Fruit fly (Drosophila melanogaster) whole organism, embryonic: Measurements from ENCODE around the gene Bsg.
A peak's percentile ranks its signal among the peaks of the same experiment; 100 is the strongest.

ENCODE experiments used
- Atf6 ChIP-seq: fragments of 200-800 bp; sonication (Bioruptor generic); IDR thresholded peaks from 2 replicates; pipeline ENCODE4 v1.3.6; 2022; ENCODE audit warnings: missing biosample characterization, missing genetic modification characterization
- Awh ChIP-seq: fragments of 200-800 bp; sonication (Bioruptor generic); IDR thresholded peaks from 2 replicates; pipeline ENCODE4, ENCODE4 v1.3.6; 2022; ENCODE audit warnings: missing biosample characterization, missing genetic modification characterization
- C15 ChIP-seq: fragments of 200-800 bp; sonication (Bioruptor generic); IDR thresholded peaks from 3 replicates; pipeline ENCODE4 v1.3.6; 2022; ENCODE audit warnings: missing biosample characterization, missing genetic modification characterization
- CG12744 ChIP-seq: fragments of 200-800 bp; sonication (Bioruptor generic); optimal IDR thresholded peaks from 2 replicates; lab custom pipeline; 2016; ENCODE audit warnings: missing biosample characterization, missing genetic modification characterization
- CG14965 ChIP-seq: fragments of 200-800 bp; sonication (Bioruptor generic); optimal IDR thresholded peaks from 2 replicates; lab custom pipeline; 2016; ENCODE audit warnings: missing biosample characterization, missing genetic modification characterization, borderline replicate concordance
- CG15601 ChIP-seq: fragments of 200-800 bp; sonication (Bioruptor generic); optimal IDR thresholded peaks from 3 replicates; lab custom pipeline; 2019; ENCODE audit warnings: missing biosample characterization, mild to moderate bottlenecking, missing genetic modification characterization, moderate library complexity
- CG17328 ChIP-seq: fragments of 200-800 bp; sonication (Bioruptor generic); IDR thresholded peaks from 2 replicates; pipeline ENCODE4 v1.3.6; 2022; ENCODE audit warnings: missing biosample characterization, missing genetic modification characterization
- CG18476 ChIP-seq: fragments of 200-800 bp; sonication (Bioruptor generic); optimal IDR thresholded peaks from 2 replicates; lab custom pipeline; 2016; ENCODE audit warnings: missing biosample characterization, mild to moderate bottlenecking, missing genetic modification characterization
- CG2199 ChIP-seq: fragments of 200-800 bp; sonication (Bioruptor generic); IDR thresholded peaks from 3 replicates; pipeline ENCODE4 v1.3.6; 2022; ENCODE audit warnings: missing biosample characterization, missing genetic modification characterization
- CG2678 ChIP-seq: fragments of 200-800 bp; sonication (Bioruptor generic); optimal IDR thresholded peaks from 3 replicates; lab custom pipeline; 2019; ENCODE audit warnings: missing biosample characterization, mild to moderate bottlenecking, missing genetic modification characterization, moderate library complexity
- CG2712 ChIP-seq: fragments of 200-800 bp; optimal IDR thresholded peaks from 3 replicates; lab custom pipeline; 2019; ENCODE audit warnings: missing biosample characterization, mild to moderate bottlenecking, missing genetic modification characterization, moderate library complexity
- CG30403 ChIP-seq: fragments of 200-800 bp; sonication (Bioruptor generic); optimal IDR thresholded peaks from 3 replicates; lab custom pipeline; 2016; ENCODE audit warnings: missing biosample characterization, missing genetic modification characterization
- CG33213 ChIP-seq: fragments of 200-800 bp; sonication (Bioruptor generic); optimal IDR thresholded peaks from 3 replicates; lab custom pipeline; 2016; ENCODE audit warnings: missing biosample characterization, missing genetic modification characterization
- CG3407 ChIP-seq: fragments of 200-800 bp; sonication (Bioruptor generic); optimal IDR thresholded peaks from 2 replicates; lab custom pipeline; 2018; ENCODE audit warnings: missing biosample characterization, mild to moderate bottlenecking, missing genetic modification characterization
- CG34422 ChIP-seq: fragments of 200-800 bp; sonication (Bioruptor generic); IDR thresholded peaks from 3 replicates; pipeline ENCODE4 v1.3.6; 2022; ENCODE audit warnings: missing biosample characterization, missing genetic modification characterization
- CG43689 ChIP-seq: fragments of 200-800 bp; sonication (Bioruptor generic); IDR thresholded peaks from 2 replicates; pipeline ENCODE4 v1.3.6; 2022; ENCODE audit warnings: missing biosample characterization, missing genetic modification characterization
- CG6175 ChIP-seq: fragments of 200-800 bp; sonication (Bioruptor generic); IDR thresholded peaks from 3 replicates; pipeline ENCODE4 v1.3.6; 2022; ENCODE audit warnings: missing biosample characterization, missing genetic modification characterization
- CG6791 ChIP-seq: fragments of 200-800 bp; sonication (Bioruptor generic); IDR thresholded peaks from 3 replicates; pipeline ENCODE4 v1.3.6; 2022; ENCODE audit warnings: missing biosample characterization, missing genetic modification characterization; ENCODE audit not compliant: partially characterized antibody
- CG8478 ChIP-seq: fragments of >200 bp; optimal IDR thresholded peaks from 2 replicates; lab custom pipeline; 2018
- CG8944 ChIP-seq: fragments of 200-800 bp; sonication (Bioruptor generic); optimal IDR thresholded peaks from 3 replicates; lab custom pipeline; 2016; ENCODE audit warnings: missing biosample characterization, missing genetic modification characterization
- Drgx ChIP-seq: fragments of 200-800 bp; sonication (Bioruptor generic); IDR thresholded peaks from 2 replicates; pipeline ENCODE4 v1.3.6; 2022; ENCODE audit warnings: missing biosample characterization, missing genetic modification characterization
- Hey ChIP-seq: fragments of 200-800 bp; sonication (Bioruptor generic); optimal IDR thresholded peaks from 3 replicates; lab custom pipeline; 2018; ENCODE audit warnings: missing biosample characterization, mild to moderate bottlenecking, missing genetic modification characterization
- Hr78 ChIP-seq, 2 experiments: fragments of 200-800 bp in 1 of 2; fragments of >200 bp in 1 of 2; sonication (Bioruptor generic) in 1 of 2; optimal IDR thresholded peaks; 2 replicates each; lab custom pipeline; 2017 to 2019; ENCODE audit warnings: missing biosample characterization in 2 of 2, missing genetic modification characterization in 2 of 2, mild to moderate bottlenecking in 1 of 2, moderate library complexity in 1 of 2
- MESR4 ChIP-seq: fragments of 200-800 bp; sonication (Bioruptor generic); optimal IDR thresholded peaks from 2 replicates; lab custom pipeline; 2018; ENCODE audit warnings: missing biosample characterization, mild to moderate bottlenecking, missing genetic modification characterization, moderate library complexity
- Max ChIP-seq: fragments of 200-800 bp; sonication (Bioruptor generic); optimal IDR thresholded peaks from 2 replicates; lab custom pipeline; 2016; ENCODE audit warnings: missing biosample characterization, mild to moderate bottlenecking, missing genetic modification characterization
- Mrtf ChIP-seq: fragments of 200-800 bp; sonication (Bioruptor generic); IDR thresholded peaks from 3 replicates; pipeline ENCODE4 v1.3.6; 2022; ENCODE audit warnings: missing biosample characterization, missing genetic modification characterization
- Myb ChIP-seq: fragments of 200-800 bp; sonication (Bioruptor generic); optimal IDR thresholded peaks from 2 replicates; lab custom pipeline; 2016; ENCODE audit warnings: missing biosample characterization, missing genetic modification characterization
- Neu2 ChIP-seq: fragments of 200-800 bp; sonication (Bioruptor generic); optimal IDR thresholded peaks from 3 replicates; lab custom pipeline; 2016; ENCODE audit warnings: missing biosample characterization, missing genetic modification characterization, borderline replicate concordance
- PHDP ChIP-seq: fragments of 200-800 bp; sonication (Bioruptor generic); optimal IDR thresholded peaks from 3 replicates; lab custom pipeline; 2018; ENCODE audit warnings: missing biosample characterization, mild to moderate bottlenecking, missing genetic modification characterization, moderate library complexity
- Xrp1 ChIP-seq: fragments of 200-800 bp; sonication (Bioruptor generic); IDR thresholded peaks from 2 replicates; pipeline ENCODE4 v1.3.6; 2022; ENCODE audit warnings: missing biosample characterization, missing genetic modification characterization
- ab ChIP-seq: fragments of 200-800 bp; sonication (Bioruptor generic); optimal IDR thresholded peaks from 2 replicates; lab custom pipeline; 2016; ENCODE audit warnings: missing biosample characterization, missing genetic modification characterization
- abd-A ChIP-seq: fragments of 200-800 bp; sonication (Bioruptor generic); optimal IDR thresholded peaks from 3 replicates; lab custom pipeline; 2019; ENCODE audit warnings: missing biosample characterization, mild to moderate bottlenecking, missing genetic modification characterization, moderate library complexity
- amos ChIP-seq: fragments of 200-800 bp; sonication (Bioruptor generic); IDR thresholded peaks from 2 replicates; pipeline ENCODE4 v1.3.6; 2022; ENCODE audit warnings: missing biosample characterization, missing genetic modification characterization; ENCODE audit not compliant: partially characterized antibody
- cg ChIP-seq: fragments of 200-800 bp; sonication (Bioruptor generic); optimal IDR thresholded peaks from 3 replicates; lab custom pipeline; 2019; ENCODE audit warnings: missing biosample characterization, mild to moderate bottlenecking, missing genetic modification characterization, moderate library complexity
- croc ChIP-seq: fragments of 200-800 bp; sonication (Bioruptor generic); conservative IDR thresholded peaks from 3 replicates; pipeline ENCODE4 v1.3.6; 2022; ENCODE audit warnings: missing biosample characterization, missing genetic modification characterization
- da ChIP-seq: fragments of 200-800 bp; sonication (Bioruptor generic); optimal IDR thresholded peaks from 2 replicates; lab custom pipeline; 2016; ENCODE audit warnings: missing biosample characterization, missing genetic modification characterization
- emc ChIP-seq: fragments of 200-800 bp; sonication (Bioruptor generic); optimal IDR thresholded peaks from 2 replicates; lab custom pipeline; 2016; ENCODE audit warnings: missing biosample characterization, missing genetic modification characterization
- ems ChIP-seq: fragments of 200-800 bp; sonication (Bioruptor generic); optimal IDR thresholded peaks from 3 replicates; lab custom pipeline; 2016; ENCODE audit warnings: missing biosample characterization, missing genetic modification characterization
- en ChIP-seq: fragments of 200-800 bp; sonication (Bioruptor generic); optimal IDR thresholded peaks from 2 replicates; lab custom pipeline; 2016; ENCODE audit warnings: missing biosample characterization, missing genetic modification characterization
- gcm ChIP-seq: fragments of 200-800 bp; sonication (Bioruptor generic); optimal IDR thresholded peaks from 2 replicates; lab custom pipeline; 2019; ENCODE audit warnings: missing biosample characterization, mild to moderate bottlenecking, missing genetic modification characterization, moderate library complexity
- gt ChIP-seq: fragments of 200-800 bp; sonication (Bioruptor generic); IDR thresholded peaks from 2 replicates; pipeline ENCODE4 v1.3.6; 2022; ENCODE audit warnings: missing biosample characterization, missing genetic modification characterization
- lmd ChIP-seq: fragments of 200-800 bp; sonication (Bioruptor generic); IDR thresholded peaks from 2 replicates; pipeline ENCODE4 v1.3.6; 2022; ENCODE audit warnings: missing biosample characterization, missing genetic modification characterization
- pb ChIP-seq: fragments of 200-800 bp; sonication (Bioruptor generic); optimal IDR thresholded peaks from 3 replicates; lab custom pipeline; 2016; ENCODE audit warnings: missing biosample characterization, missing genetic modification characterization
- pho ChIP-seq: fragments of 200-800 bp; sonication (Bioruptor generic); optimal IDR thresholded peaks from 2 replicates; lab custom pipeline; 2016; ENCODE audit warnings: missing biosample characterization, missing genetic modification characterization
- pita ChIP-seq: fragments of 200-800 bp; sonication (Bioruptor generic); optimal IDR thresholded peaks from 2 replicates; lab custom pipeline; 2017; ENCODE audit warnings: missing biosample characterization, mild to moderate bottlenecking, missing genetic modification characterization
- sr ChIP-seq: fragments of 200-800 bp; sonication (Bioruptor generic); IDR thresholded peaks from 3 replicates; pipeline ENCODE4 v1.3.6; 2022; ENCODE audit warnings: missing biosample characterization, missing genetic modification characterization
- ssp ChIP-seq: fragments of 200-800 bp; sonication (Bioruptor generic); IDR thresholded peaks from 2 replicates; pipeline ENCODE4 v1.3.6; 2022; ENCODE audit warnings: missing biosample characterization, missing genetic modification characterization
- stc ChIP-seq: fragments of 200-800 bp; sonication (Bioruptor generic); IDR thresholded peaks from 2 replicates; pipeline ENCODE4 v1.3.6; 2022; ENCODE audit warnings: missing biosample characterization, missing genetic modification characterization
- stwl ChIP-seq: fragments of 200-800 bp; sonication (Bioruptor generic); optimal IDR thresholded peaks from 3 replicates; lab custom pipeline; 2018; ENCODE audit warnings: missing biosample characterization, mild to moderate bottlenecking, missing genetic modification characterization, moderate library complexity
- sug ChIP-seq: fragments of 200-800 bp; optimal IDR thresholded peaks from 2 replicates; lab custom pipeline; 2019; ENCODE audit warnings: missing biosample characterization, mild to moderate bottlenecking, missing genetic modification characterization, moderate library complexity
- usp ChIP-seq: fragments of >200 bp; optimal IDR thresholded peaks from 2 replicates; lab custom pipeline; 2017; ENCODE audit warnings: missing biosample characterization, missing genetic modification characterization
- vnd ChIP-seq: fragments of 200-800 bp; sonication (Bioruptor generic); IDR thresholded peaks from 3 replicates; pipeline ENCODE4 v1.3.6; 2022; ENCODE audit warnings: missing biosample characterization, missing genetic modification characterization; ENCODE audit not compliant: partially characterized antibody

Gene Bsg

DNA sequence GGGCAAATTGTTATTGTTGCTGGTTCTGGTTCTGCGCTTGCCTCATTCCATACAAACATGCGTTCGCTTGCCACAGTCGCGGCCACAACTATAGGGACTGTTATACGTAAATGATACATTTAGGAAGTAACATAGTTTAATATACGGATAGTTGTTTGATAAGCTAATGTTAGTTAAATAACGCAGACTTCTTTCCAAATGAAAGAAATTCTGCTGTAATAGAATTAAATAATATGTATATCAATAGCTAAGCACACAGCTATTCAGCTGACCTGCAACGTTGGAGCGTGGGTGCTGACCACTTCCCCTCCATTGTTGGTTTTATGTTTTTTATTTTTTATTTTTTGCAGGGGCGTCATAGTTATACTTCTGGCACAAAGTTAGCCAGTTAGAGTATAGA is 48.5 kb upstream of the Bsg start (continued):
- TF ChIP-seq pho (GFP tag; lab: Kevin White, UChicago), result peak; percentile 41
- peak; percentile 65 for TF ChIP-seq Atf6 (GFP tag; lab: Robert Waterston, UW)
- no peak for TF ChIP-seq CG8478 (lab: Kevin White, UChicago)
- peak; percentile 79 for TF ChIP-seq Xrp1 (GFP tag; lab: Robert Waterston, UW)
- peak; percentile 23 for TF ChIP-seq CG18476 (GFP tag; lab: Kevin White, UChicago)
- TF ChIP-seq PHDP (tag; lab: Kevin White, UChicago), result peak; percentile 72
- TF ChIP-seq CG8944 (GFP tag; lab: Kevin White, UChicago), result no peak
- no peak for TF ChIP-seq vnd (GFP tag; lab: Robert Waterston, UW)
- TF ChIP-seq pb (GFP tag; lab: Kevin White, UChicago), result no peak
- peak; percentile 61 for TF ChIP-seq CG17328 (GFP tag; lab: Robert Waterston, UW)
- no peak for TF ChIP-seq gt (GFP tag; lab: Robert Waterston, UW)
- no peak for TF ChIP-seq da (GFP tag; lab: Kevin White, UChicago)
- no peak for TF ChIP-seq CG6175 (GFP tag; lab: Robert Waterston, UW)
- no peak for TF ChIP-seq Neu2
- TF ChIP-seq CG2712 (tag; lab: Kevin White, UChicago), result peak; percentile 67
- TF ChIP-seq MESR4, result no peak
- TF ChIP-seq CG30403 (GFP tag; lab: Kevin White, UChicago), result peak; percentile 53
- TF ChIP-seq cg (GFP tag; lab: Kevin White, UChicago), result no peak
- TF ChIP-seq Drgx (GFP tag; lab: Robert Waterston, UW), result peak; percentile 71
- TF ChIP-seq stc (GFP tag; lab: Robert Waterston, UW), result peak; percentile 69; the same call in 1 of the 2 replicates
- peak; percentile 85 for TF ChIP-seq sr
- TF ChIP-seq CG43689 (GFP tag; lab: Robert Waterston, UW), result no peak
- TF ChIP-seq Myb (GFP tag; lab: Kevin White, UChicago), result peak; percentile 1
- no peak for TF ChIP-seq abd-A
- no peak for TF ChIP-seq CG15601 (tag; lab: Kevin White, UChicago)
- peak; percentile 24 for TF ChIP-seq Max (GFP tag; lab: Kevin White, UChicago)
- peak; percentile 67 for TF ChIP-seq lmd (GFP tag; lab: Robert Waterston, UW)
- TF ChIP-seq gcm (GFP tag; lab: Kevin White, UChicago), result peak; percentile 61
- TF ChIP-seq pita (GFP tag; lab: Kevin White, UChicago), result no peak
- peak; percentile 31; the same call in 1 of the 2 replicates for TF ChIP-seq ssp
- TF ChIP-seq Mrtf (GFP tag; lab: Robert Waterston, UW), result no peak
- no peak for TF ChIP-seq amos (GFP tag; lab: Robert Waterston, UW)
- TF ChIP-seq croc (GFP tag; lab: Robert Waterston, UW), result 0 out of 3 replicates have a peak, but pooled peaks have one; percentile 13
- TF ChIP-seq CG14965 (GFP tag; lab: Kevin White, UChicago), result no peak
- TF ChIP-seq CG12744 (GFP tag; lab: Kevin White, UChicago), result peak; percentile 7
- no peak for TF ChIP-seq en (GFP tag; lab: Kevin White, UChicago)
- no peak for TF ChIP-seq Hr78 (GFP tag; optimal IDR thresholded peaks at IDR 0.05; lab: Kevin White, UChicago)
- TF ChIP-seq Awh, result peak; percentile 63; the same call in 1 of the 2 replicates
- no peak for TF ChIP-seq usp
- TF ChIP-seq CG34422, result peak; percentile 70; the same call in 2 of the 3 replicates
- no peak for TF ChIP-seq CG2199 (GFP tag; lab: Robert Waterston, UW)
- no peak for TF ChIP-seq stwl (tag; lab: Kevin White, UChicago)
- TF ChIP-seq sug, result peak; percentile 18
- TF ChIP-seq CG2678 (tag; lab: Kevin White, UChicago), result peak; percentile 72
- no peak for TF ChIP-seq emc (GFP tag; lab: Kevin White, UChicago)
- no peak for TF ChIP-seq CG6791 (GFP tag; lab: Robert Waterston, UW)
- peak; percentile 30 for TF ChIP-seq CG3407 (GFP tag; lab: Kevin White, UChicago)
- TF ChIP-seq ab, result no peak
- peak; percentile 11 for TF ChIP-seq ems (GFP tag; lab: Kevin White, UChicago)
- TF ChIP-seq C15 (GFP tag; lab: Robert Waterston, UW), result 0 out of 3 replicates have a peak, but pooled peaks have one; percentile 26
- no peak for TF ChIP-seq Hey (tag; lab: Kevin White, UChicago)
- no peak for TF ChIP-seq CG33213 (GFP tag; lab: Kevin White, UChicago)
